Fruit fly (Drosophila melanogaster) Kc167 (cell line): ENCODE results near the gene Frl.

Source experiments
- Myc ChIP-seq: fragments of >200 bp; optimal IDR thresholded peaks from 2 replicates; lab custom pipeline; 2017; ENCODE audit warnings: missing external identifiers
- Sin3A ChIP-seq: fragments of >200 bp; optimal IDR thresholded peaks from 2 replicates; lab custom pipeline; 2018; ENCODE audit warnings: missing external identifiers
- h ChIP-seq: fragments of >200 bp; optimal IDR thresholded peaks from 3 replicates; lab custom pipeline; 2018; ENCODE audit warnings: missing external identifiers
- insv ChIP-seq: fragments of >200 bp; optimal IDR thresholded peaks from 3 replicates; lab custom pipeline; 2018; ENCODE audit warnings: missing external identifiers
- psq ChIP-seq: fragments of >200 bp; optimal IDR thresholded peaks from 2 replicates; lab custom pipeline; 2017; ENCODE audit warnings: missing external identifiers
- ttk ChIP-seq: sonication (Bioruptor generic); optimal IDR thresholded peaks from 2 replicates; lab custom pipeline; 2017; ENCODE audit warnings: missing external identifiers

Frl gene

dm6 chr3L:14036867-14037313 lies 16.1 kb upstream of the Frl start, which contains the start of gene Hsp110:
TSS of gene Hsp110 (plus strand) at chr3L:14037019.
- TF ChIP-seq ttk (lab: Kevin White, UChicago), result no peak
- no peak for TF ChIP-seq insv (lab: Kevin White, UChicago)
- TF ChIP-seq h, result no peak
- TF ChIP-seq Sin3A (lab: Kevin White, UChicago), result no peak
- no peak for TF ChIP-seq Myc (lab: Kevin White, UChicago)
- TF ChIP-seq psq (lab: Kevin White, UChicago), result no peak

dm6 chr3L:14037655-14038644 lies 15.1 kb upstream of the Frl start:
- TF ChIP-seq Sin3A (lab: Kevin White, UChicago) (no peak), insv (lab: Kevin White, UChicago) (no peak), ttk (lab: Kevin White, UChicago) (no peak), psq (lab: Kevin White, UChicago) (no peak), Myc (lab: Kevin White, UChicago) (no peak), h (no peak)

DNA sequence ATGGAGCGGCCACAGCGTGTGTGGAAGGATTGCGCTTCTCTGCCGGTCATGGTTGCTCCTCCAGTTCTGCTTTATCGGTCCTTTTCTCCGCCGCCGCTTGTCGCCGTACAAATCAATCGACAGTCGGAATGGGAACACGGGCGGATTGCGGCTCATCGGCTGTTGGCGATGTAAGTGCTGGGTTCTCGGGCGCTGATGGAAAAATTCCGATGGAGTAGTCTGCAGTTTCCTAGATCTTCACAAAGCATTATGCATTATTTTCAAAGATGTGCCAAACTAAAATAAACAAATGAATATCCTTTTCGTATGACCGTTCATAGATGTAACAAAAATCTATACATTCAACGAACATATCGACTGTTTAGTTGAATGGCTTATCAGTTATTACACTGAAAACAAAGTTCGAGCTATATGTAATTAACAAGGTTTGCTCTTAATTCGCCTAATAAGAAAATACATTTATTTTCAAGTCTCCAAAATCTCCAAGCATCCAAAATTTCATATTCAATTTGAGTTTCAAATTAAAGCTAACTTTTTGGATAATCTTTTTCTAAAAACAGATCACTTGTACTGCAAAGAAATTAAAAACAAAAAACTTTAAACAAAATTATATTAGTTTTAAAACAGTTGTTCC lies 3.3 kb upstream of the Frl start, which contains the start of gene Neurl4:
TSS of gene Neurl4 (minus strand) at position 273 of the 634 bp plus-strand sequence.
- TF ChIP-seq Sin3A (lab: Kevin White, UChicago) (no peak), ttk (lab: Kevin White, UChicago) (no peak), insv (lab: Kevin White, UChicago) (no peak), h (no peak), psq (lab: Kevin White, UChicago) (no peak), Myc (lab: Kevin White, UChicago) (no peak)

DNA sequence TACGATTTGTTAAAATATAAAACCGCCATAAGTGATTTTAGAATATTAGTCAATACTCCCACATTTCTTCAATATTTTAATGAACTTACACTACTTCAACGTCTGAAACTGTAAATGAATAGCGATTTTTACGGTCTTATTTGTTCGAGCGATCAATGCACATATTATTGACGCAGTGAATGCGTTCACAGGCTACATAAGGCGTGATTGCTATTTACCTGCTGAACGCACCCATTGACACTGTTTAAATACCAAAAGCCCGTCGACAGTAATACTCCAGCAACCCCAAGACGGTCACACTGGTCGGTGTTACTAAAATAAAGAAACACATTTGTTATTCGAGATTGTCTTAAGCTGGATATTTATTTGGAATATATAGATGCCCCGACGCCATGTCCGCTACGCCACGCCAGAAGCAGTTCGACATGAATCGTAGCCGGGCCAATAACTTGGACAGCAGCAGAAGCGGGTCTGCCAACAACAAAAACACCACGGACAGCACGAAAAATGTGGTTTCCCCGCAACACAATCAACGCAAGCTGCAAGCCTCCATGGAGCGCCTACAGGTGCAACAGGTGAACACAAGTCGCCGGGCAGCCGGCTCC lies 2.0 kb upstream of the Frl start, which contains the start of gene CG6833:
TSS of gene CG6833 (plus strand) at position 263 of the 605 bp plus-strand sequence.
- TF ChIP-seq Sin3A (lab: Kevin White, UChicago) (no peak), ttk (lab: Kevin White, UChicago) (no peak)

dm6 chr3L:14053806-14054205 lies 791 bp downstream of the Frl start:
- TF ChIP-seq Myc (lab: Kevin White, UChicago) (no peak), Sin3A (lab: Kevin White, UChicago) (no peak), psq (lab: Kevin White, UChicago) (no peak), ttk (lab: Kevin White, UChicago) (no peak), h (no peak), insv (lab: Kevin White, UChicago) (no peak)

DNA sequence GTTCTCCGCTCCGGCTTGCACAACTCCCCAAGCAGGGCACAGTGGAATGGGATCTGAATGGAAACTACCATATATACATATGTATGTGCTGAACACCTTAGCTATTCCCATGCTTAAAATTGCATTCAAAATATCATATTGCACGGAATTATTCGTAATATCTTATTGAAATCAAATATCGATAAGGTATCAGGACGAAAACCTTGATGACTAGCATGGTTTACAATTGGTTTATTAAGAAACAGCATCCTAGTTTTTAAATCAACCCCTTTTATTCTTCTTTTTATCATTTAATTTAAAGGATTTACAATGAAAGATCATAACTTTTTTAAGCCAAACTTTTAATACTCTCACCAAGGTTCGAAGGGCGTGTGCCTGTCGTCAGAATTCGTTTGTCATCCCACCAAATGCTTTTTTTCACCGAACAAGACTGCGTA lies 2.3 kb downstream of the Frl start:
- no peak for TF ChIP-seq psq (lab: Kevin White, UChicago)
- TF ChIP-seq insv (lab: Kevin White, UChicago), result no peak
- no peak for TF ChIP-seq Sin3A (lab: Kevin White, UChicago)
- TF ChIP-seq Myc (lab: Kevin White, UChicago), result no peak
- TF ChIP-seq ttk (lab: Kevin White, UChicago), result no peak
- TF ChIP-seq h, result no peak

DNA sequence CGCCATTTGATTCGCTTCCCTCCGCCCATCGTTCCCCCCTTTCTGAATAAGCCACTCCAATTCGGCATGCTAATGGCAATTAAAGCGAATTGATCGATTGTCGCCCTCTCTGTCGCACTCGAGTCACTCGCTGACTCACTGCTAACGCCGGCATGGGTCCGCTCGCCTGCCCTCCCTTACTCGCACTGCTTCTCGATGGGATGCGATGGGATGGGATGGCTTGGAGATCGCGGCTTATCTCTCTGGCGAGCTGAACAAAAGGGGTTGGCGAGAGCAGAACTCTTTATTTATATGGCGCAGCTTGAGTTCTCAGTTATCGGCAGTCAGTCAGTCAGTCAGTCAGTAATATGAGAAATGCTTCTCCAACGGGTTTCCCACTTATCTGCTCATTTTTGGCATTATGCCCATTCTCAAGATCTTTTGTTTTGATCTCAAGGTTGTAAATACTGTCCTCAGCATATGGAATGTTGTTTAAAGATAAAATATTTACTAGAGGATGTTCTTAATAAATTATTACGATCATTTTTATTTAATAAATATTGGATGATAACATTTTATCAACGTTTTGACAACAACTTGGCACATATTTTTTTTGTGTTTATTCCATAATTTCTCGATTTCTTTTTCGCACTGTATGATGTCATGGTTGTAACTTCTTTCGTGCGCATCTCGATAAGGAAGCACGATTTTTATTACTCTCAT lies 3.0 kb downstream of the Frl start:
- TF ChIP-seq ttk (lab: Kevin White, UChicago) (no peak), insv (lab: Kevin White, UChicago) (no peak), Sin3A (lab: Kevin White, UChicago) (no peak), h (no peak), psq (lab: Kevin White, UChicago) (no peak), Myc (lab: Kevin White, UChicago) (no peak)

DNA sequence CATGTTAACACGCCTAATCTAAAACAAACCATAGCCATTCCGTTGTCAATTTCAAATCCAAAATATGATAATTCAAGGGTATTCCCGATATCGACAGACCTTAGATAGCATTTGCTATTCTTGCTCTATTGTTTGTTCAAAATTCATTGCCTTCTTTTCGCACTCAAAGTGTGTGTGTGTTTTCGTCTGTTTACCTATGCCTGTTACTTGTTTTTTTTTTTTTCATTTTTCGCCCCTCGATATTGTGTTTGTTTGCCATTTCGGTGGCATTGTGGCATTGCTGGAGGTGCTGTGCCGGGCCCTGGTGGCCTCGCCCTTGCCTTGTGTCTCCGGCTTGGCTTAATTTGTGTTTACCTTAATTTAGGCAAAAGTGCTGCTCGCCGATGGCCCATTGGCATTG lies 3.8 kb downstream of the Frl start:
- TF ChIP-seq Myc (lab: Kevin White, UChicago), result no peak
- no peak for TF ChIP-seq insv (lab: Kevin White, UChicago)
- no peak for TF ChIP-seq Sin3A (lab: Kevin White, UChicago)
- no peak for TF ChIP-seq psq (lab: Kevin White, UChicago)
- TF ChIP-seq h, result no peak
- no peak for TF ChIP-seq ttk (lab: Kevin White, UChicago)

dm6 chr3L:14059266-14059974 lies 6.4 kb downstream of the Frl start:
- no peak for TF ChIP-seq ttk (lab: Kevin White, UChicago)
- no peak for TF ChIP-seq Myc (lab: Kevin White, UChicago)
- no peak for TF ChIP-seq h
- TF ChIP-seq Sin3A (lab: Kevin White, UChicago), result no peak
- TF ChIP-seq insv (lab: Kevin White, UChicago), result no peak
- TF ChIP-seq psq (lab: Kevin White, UChicago), result no peak

DNA sequence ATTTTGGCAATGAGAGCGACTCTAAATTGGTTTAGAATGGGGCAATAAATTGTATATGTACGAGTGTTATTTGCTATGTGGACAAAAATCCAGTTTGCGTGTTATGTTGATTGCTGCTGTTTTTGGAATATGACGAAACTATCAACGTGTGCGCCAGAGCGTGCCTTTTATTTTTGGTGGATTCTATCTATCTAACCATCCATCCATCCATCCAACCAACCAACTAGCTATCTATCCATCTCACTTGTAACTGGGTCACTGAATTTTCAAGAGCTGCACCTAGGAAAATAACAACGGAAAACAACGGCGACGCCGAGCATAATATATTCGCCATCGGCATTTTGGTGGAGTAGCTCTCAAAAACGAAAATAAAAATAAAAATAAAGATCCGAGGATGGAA lies 9.7 kb downstream of the Frl start:
- TF ChIP-seq Sin3A (lab: Kevin White, UChicago) (no peak), ttk (lab: Kevin White, UChicago) (no peak), insv (lab: Kevin White, UChicago) (no peak), h (no peak), Myc (lab: Kevin White, UChicago) (no peak), psq (lab: Kevin White, UChicago) (no peak)
